Fruit fly (Drosophila melanogaster): ENCODE measurements around the gene TrissinR.
A peak's percentile ranks its signal among the peaks of the same experiment; 100 is the strongest.

The TrissinR gene

DNA sequence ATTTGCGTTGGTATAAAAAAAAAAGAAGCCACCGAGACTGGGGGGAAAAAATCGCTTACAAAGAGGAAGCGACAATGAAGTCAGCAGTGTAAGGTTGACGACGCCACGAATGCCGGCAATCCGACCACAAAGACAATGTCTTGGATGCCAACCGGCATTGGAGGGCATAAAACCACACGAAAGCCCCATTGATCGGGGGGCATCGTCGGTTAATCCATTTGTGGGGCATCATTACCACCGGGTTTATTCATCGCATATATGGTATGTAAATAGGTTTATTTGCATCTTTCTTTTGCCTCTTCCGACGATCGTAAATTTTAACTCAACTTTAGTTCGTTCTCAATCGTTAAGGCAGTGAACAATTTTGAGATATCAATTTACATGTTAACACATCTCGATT is 63.2 kb downstream of the TrissinR start:
- TF ChIP-seq CG16779 (tag; optimal IDR thresholded peaks at IDR 0.05) (no peak), fkh (GFP tag; optimal IDR thresholded peaks at IDR 0.05) (peak; percentile 2)

DNA sequence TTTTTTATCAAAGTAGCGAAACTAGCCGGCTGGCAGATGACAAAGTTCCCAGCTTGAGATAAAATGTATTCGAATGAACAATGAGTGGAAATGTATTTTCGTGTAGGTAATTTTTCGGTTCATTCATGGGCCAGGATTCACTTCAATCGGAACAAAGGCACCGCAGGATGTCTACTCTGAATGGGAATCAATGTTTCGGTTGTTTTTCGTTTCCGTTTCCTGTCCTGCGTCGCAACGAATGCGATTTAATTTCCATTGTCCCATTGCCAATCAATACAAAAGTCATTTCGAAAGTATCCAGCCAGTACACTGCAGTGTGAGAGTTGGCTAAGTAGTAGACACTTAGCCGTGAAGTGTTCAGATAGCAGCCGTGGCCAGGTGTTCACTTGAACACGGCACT is 66.8 kb downstream of the TrissinR start:
- no peak for TF ChIP-seq CG10631 (GFP tag; optimal IDR thresholded peaks at IDR 0.05)
- no peak for TF ChIP-seq CG6854 (GFP tag; optimal IDR thresholded peaks at IDR 0.05)
- no peak for TF ChIP-seq achi (GFP tag; optimal IDR thresholded peaks at IDR 0.05)
- no peak for TF ChIP-seq CG32006 (GFP tag; optimal IDR thresholded peaks at IDR 0.05)
- TF ChIP-seq spab (GFP tag; optimal IDR thresholded peaks at IDR 0.05) = no peak
- TF ChIP-seq eg (GFP tag; IDR thresholded peaks at IDR 0.05) = no peak
- no peak for TF ChIP-seq acj6 (GFP tag; optimal IDR thresholded peaks at IDR 0.05)
- TF ChIP-seq Eip78C (GFP tag) = no peak
- no peak for TF ChIP-seq CG31627 (GFP tag; optimal IDR thresholded peaks at IDR 0.05)

DNA sequence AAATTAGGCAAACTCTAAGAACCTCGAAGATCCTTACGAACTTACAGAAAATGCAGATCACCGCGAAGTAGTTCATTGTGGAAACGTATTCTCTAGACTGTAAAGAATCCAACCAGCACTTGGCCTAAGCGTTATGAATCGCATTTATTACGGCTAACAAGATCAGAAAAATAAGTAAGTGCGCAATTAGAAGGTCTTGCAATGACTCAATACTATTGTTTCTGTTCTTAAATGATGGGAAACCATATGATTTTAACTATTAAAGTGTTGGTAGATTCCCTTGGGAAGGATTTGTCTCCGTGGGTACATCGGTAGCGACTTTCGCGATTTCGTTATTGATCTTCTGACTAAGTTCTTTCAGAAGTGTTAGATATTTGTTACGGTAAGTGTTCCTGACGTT is 69.0 kb downstream of the TrissinR start, which contains the start of gene Acp26Ab:
TSS of gene Acp26Ab (minus strand) at position 101 of the 400 bp plus-strand sequence.
- no peak for TF ChIP-seq Sox15 (GFP tag; optimal IDR thresholded peaks at IDR 0.05)
- TF ChIP-seq CG31627 (GFP tag; optimal IDR thresholded peaks at IDR 0.05) = no peak
- TF ChIP-seq Sox14 (GFP tag; optimal IDR thresholded peaks at IDR 0.05) = no peak
- no peak for TF ChIP-seq salr (GFP tag; optimal IDR thresholded peaks at IDR 0.05)
- TF ChIP-seq OdsH (GFP tag; optimal IDR thresholded peaks at IDR 0.05) = no peak
- TF ChIP-seq CG1621 (tag; optimal IDR thresholded peaks at IDR 0.05) = no peak
- no peak for TF ChIP-seq Hr4 (GFP tag; optimal IDR thresholded peaks at IDR 0.05)
- TF ChIP-seq CG10631 (GFP tag; optimal IDR thresholded peaks at IDR 0.05) = no peak
- no peak for TF ChIP-seq Met (GFP tag; optimal IDR thresholded peaks at IDR 0.05)

DNA sequence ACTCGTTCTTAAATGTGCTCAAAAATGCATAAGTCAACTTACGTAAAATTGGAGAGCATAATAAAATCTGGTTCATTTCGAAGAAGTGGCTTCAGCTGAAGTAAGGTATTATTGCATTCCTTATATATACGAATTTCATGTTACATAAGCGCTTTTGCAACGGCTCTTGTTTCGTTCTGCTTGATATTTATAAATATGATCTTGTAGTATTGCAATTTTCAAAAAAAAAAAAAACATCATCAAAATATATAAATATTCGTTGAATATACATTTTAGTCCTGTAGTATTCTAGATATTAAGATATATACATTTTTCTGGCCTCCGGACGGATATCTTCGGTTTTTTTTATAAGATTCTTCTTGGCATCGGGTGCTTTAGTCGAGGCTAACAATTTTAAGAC is 70.0 kb downstream of the TrissinR start, which contains the start of gene Acp26Aa:
TSS of gene Acp26Aa (minus strand) at position 101 of the 400 bp plus-strand sequence.
- TF ChIP-seq svp (GFP tag) = peak; percentile 5
- TF ChIP-seq CG32006 (GFP tag; optimal IDR thresholded peaks at IDR 0.05) = no peak

DNA sequence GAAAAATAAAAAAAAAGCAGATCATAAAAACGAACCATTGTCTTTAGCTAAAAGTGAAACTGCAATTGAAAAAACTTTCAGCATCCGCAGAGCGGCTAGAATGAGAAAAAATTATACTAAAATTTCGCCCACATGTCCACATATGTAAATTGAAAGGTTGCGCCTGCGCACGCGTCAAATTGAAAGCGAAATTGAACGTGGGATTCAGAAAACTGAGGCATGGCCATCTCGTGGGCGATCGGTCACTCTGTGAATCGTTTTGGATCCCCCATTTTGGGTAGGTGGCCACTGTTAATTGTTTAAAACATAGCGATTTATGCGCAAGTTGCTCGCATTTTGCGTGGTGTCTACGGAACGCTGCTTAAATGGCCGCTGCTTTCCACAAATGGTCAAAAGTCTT is 70.7 kb downstream of the TrissinR start:
- no peak for TF ChIP-seq topi (GFP tag; optimal IDR thresholded peaks at IDR 0.05)
- no peak for TF ChIP-seq cyc (GFP tag; optimal IDR thresholded peaks at IDR 0.05)
- no peak for TF ChIP-seq CG10669 (GFP tag; optimal IDR thresholded peaks at IDR 0.05)
- TF ChIP-seq CG11762 (GFP tag; optimal IDR thresholded peaks at IDR 0.05; ENCODE audit: insufficient read depth) = no peak
- TF ChIP-seq CG6854 (GFP tag; optimal IDR thresholded peaks at IDR 0.05) = no peak
- no peak for TF ChIP-seq Hr39 (GFP tag; optimal IDR thresholded peaks at IDR 0.05)
- TF ChIP-seq Ets96B (tag; optimal IDR thresholded peaks at IDR 0.05) = no peak
- TF ChIP-seq Ets21C (GFP tag; optimal IDR thresholded peaks at IDR 0.05) = no peak
- TF ChIP-seq CG32006 (GFP tag; optimal IDR thresholded peaks at IDR 0.05) = no peak
- TF ChIP-seq CG6808 (GFP tag; optimal IDR thresholded peaks at IDR 0.05) = no peak
- no peak for TF ChIP-seq Met (GFP tag; optimal IDR thresholded peaks at IDR 0.05)
- TF ChIP-seq CG16779 (tag; optimal IDR thresholded peaks at IDR 0.05) = no peak
- TF ChIP-seq CG6792 (GFP tag; optimal IDR thresholded peaks at IDR 0.05) = no peak
- no peak for TF ChIP-seq dsx (GFP tag; optimal IDR thresholded peaks at IDR 0.05; ENCODE audit: poor library complexity, severe bottlenecking)
- no peak for TF ChIP-seq esn (GFP tag; optimal IDR thresholded peaks at IDR 0.05)

DNA sequence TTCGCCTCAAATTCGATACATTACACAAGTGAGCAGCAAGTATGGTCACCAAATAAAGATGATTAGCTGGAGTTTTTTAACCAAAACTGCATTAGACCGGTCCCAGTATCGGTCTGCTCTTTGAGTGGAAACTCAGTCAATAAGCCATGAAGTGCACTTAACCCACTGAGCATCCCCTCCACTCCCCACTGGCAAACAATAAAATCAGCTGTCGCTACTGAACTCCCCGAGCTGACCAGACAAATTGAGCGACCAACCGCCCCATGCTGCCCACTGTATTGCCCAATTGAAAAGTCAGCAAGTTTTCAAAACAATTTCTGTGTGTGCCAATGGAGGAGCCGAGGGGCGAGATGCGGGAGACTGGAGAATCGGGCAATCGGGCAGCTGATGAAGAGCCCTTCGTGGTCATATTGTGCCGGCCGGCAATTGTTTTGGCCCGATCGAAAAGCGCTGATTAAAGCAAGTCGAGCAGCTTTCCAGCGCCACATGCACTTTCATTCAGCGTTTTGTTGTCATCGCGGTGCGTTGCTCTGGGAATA is 75.4 kb downstream of the TrissinR start:
- TF ChIP-seq Blimp-1 (GFP tag; optimal IDR thresholded peaks at IDR 0.05) (peak; percentile 11), CG9139 (GFP tag; optimal IDR thresholded peaks at IDR 0.05) (no peak), Eip78C (GFP tag) (peak; percentile 23), pdm3 (GFP tag; optimal IDR thresholded peaks at IDR 0.05) (no peak)
